Worm (Caenorhabditis elegans) whole organism, mixed stage, embryonic: ENCODE data around the gene nhr-54.

ENCODE experiments used
- M03D4.4 ChIP-seq: sonication (generic microtip); optimal IDR thresholded peaks from 2 replicates; lab custom pipeline; 2017; ENCODE audit warnings: mild to moderate bottlenecking, missing genetic modification characterization, missing compliant biosample characterization
- bed-3 ChIP-seq: fragments of 200-800 bp; sonication (Bioruptor generic); optimal IDR thresholded peaks from 3 replicates; lab custom pipeline; 2018; ENCODE audit warnings: mild to moderate bottlenecking, missing genetic modification characterization, moderate library complexity, missing compliant biosample characterization
- blmp-1 ChIP-seq: fragments of 150-350 bp; optimal IDR thresholded peaks from 2 replicates; lab custom pipeline; 2014; ENCODE audit warnings: missing biosample characterization, missing genetic modification characterization
- ceh-39 ChIP-seq: fragments of 150-350 bp; optimal IDR thresholded peaks from 2 replicates; lab custom pipeline; 2014; ENCODE audit warnings: missing biosample characterization, missing genetic modification characterization
- ceh-43 ChIP-seq: fragments of 200-800 bp; sonication (Bioruptor generic); optimal IDR thresholded peaks from 2 replicates; lab custom pipeline; 2018; ENCODE audit warnings: mild to moderate bottlenecking, missing genetic modification characterization, moderate library complexity, missing compliant biosample characterization
- ceh-83 ChIP-seq: fragments of 200-800 bp; sonication (Bioruptor generic); optimal IDR thresholded peaks from 2 replicates; lab custom pipeline; 2018; ENCODE audit warnings: mild to moderate bottlenecking, missing genetic modification characterization, missing compliant biosample characterization
- ces-1 ChIP-seq: fragments of 150-350 bp; optimal IDR thresholded peaks from 2 replicates; lab custom pipeline; 2014; ENCODE audit warnings: missing biosample characterization, missing genetic modification reagents, missing genetic modification characterization
- drap-1 ChIP-seq: fragments of 200-800 bp; sonication (Bioruptor generic); optimal IDR thresholded peaks from 3 replicates; lab custom pipeline; 2018; ENCODE audit warnings: mild to moderate bottlenecking, missing genetic modification characterization, missing compliant biosample characterization
- ham-2 ChIP-seq: fragments of 200-800 bp; sonication (Bioruptor generic); optimal IDR thresholded peaks from 2 replicates; lab custom pipeline; 2018; ENCODE audit warnings: mild to moderate bottlenecking, missing genetic modification characterization, missing compliant biosample characterization
- hlh-1 ChIP-seq: fragments of 150-350 bp; optimal IDR thresholded peaks from 2 replicates; lab custom pipeline; 2014; ENCODE audit warnings: missing biosample characterization, missing genetic modification reagents, missing genetic modification characterization
- lin-32 ChIP-seq: fragments of 200-800 bp; sonication (Bioruptor generic); optimal IDR thresholded peaks from 2 replicates; lab custom pipeline; 2018; ENCODE audit warnings: mild to moderate bottlenecking, missing genetic modification characterization, missing compliant biosample characterization
- mab-5 ChIP-seq: fragments of 150-350 bp; optimal IDR thresholded peaks from 2 replicates; lab custom pipeline; 2014; ENCODE audit warnings: missing biosample characterization, missing genetic modification characterization
- mep-1 ChIP-seq: fragments of 150-350 bp; optimal IDR thresholded peaks from 2 replicates; lab custom pipeline; 2017; ENCODE audit warnings: missing biosample characterization, missing genetic modification reagents, missing genetic modification characterization, inconsistent platforms
- mls-2 ChIP-seq: sonication (generic microtip); optimal IDR thresholded peaks from 2 replicates; lab custom pipeline; 2016; ENCODE audit warnings: mild to moderate bottlenecking, missing genetic modification characterization, moderate library complexity, missing compliant biosample characterization
- nhr-12 ChIP-seq: fragments of 150-350 bp; optimal IDR thresholded peaks from 2 replicates; lab custom pipeline; 2014; ENCODE audit warnings: missing biosample characterization, missing genetic modification characterization
- nhr-2 ChIP-seq: fragments of 150-350 bp; optimal IDR thresholded peaks from 2 replicates; lab custom pipeline; 2014; ENCODE audit warnings: missing biosample characterization, missing genetic modification characterization
- nhr-237 ChIP-seq: fragments of 150-350 bp; optimal IDR thresholded peaks from 2 replicates; lab custom pipeline; 2014; ENCODE audit warnings: missing biosample characterization, missing genetic modification characterization
- nhr-28 ChIP-seq: fragments of 150-350 bp; optimal IDR thresholded peaks from 2 replicates; lab custom pipeline; 2014; ENCODE audit warnings: missing biosample characterization, missing genetic modification characterization
- pha-4 ChIP-seq: fragments of 150-350 bp; optimal IDR thresholded peaks from 2 replicates; lab custom pipeline; 2018; ENCODE audit warnings: missing biosample characterization, missing genetic modification reagents, missing genetic modification characterization
- sem-2 ChIP-seq: fragments of 200-800 bp; sonication (Bioruptor generic); optimal IDR thresholded peaks from 2 replicates; lab custom pipeline; 2018; ENCODE audit warnings: mild to moderate bottlenecking, missing genetic modification characterization, missing compliant biosample characterization
- snpc-4 ChIP-seq: fragments of 150-350 bp; optimal IDR thresholded peaks from 2 replicates; lab custom pipeline; 2014; ENCODE audit warnings: missing biosample characterization, missing genetic modification characterization
- sptf-1 ChIP-seq: sonication (generic microtip); optimal IDR thresholded peaks from 2 replicates; lab custom pipeline; 2017; ENCODE audit warnings: mild to moderate bottlenecking, missing genetic modification characterization, moderate library complexity, missing compliant biosample characterization
- tbx-8 ChIP-seq: fragments of 200-800 bp; sonication (Bioruptor generic); optimal IDR thresholded peaks from 2 replicates; lab custom pipeline; 2018; ENCODE audit warnings: mild to moderate bottlenecking, missing genetic modification characterization, moderate library complexity, missing compliant biosample characterization
- unc-120 ChIP-seq: sonication (generic microtip); optimal IDR thresholded peaks from 2 replicates; lab custom pipeline; 2017; ENCODE audit warnings: missing genetic modification characterization, missing compliant biosample characterization; ENCODE audit not compliant: poor library complexity, severe bottlenecking
- unc-39 ChIP-seq: fragments of 150-350 bp; optimal IDR thresholded peaks from 2 replicates; lab custom pipeline; 2014; ENCODE audit warnings: missing biosample characterization, missing genetic modification characterization
- unc-62 ChIP-seq: fragments of 150-350 bp; optimal IDR thresholded peaks from 2 replicates; lab custom pipeline; 2014; ENCODE audit warnings: missing biosample characterization, missing genetic modification reagents, missing genetic modification characterization
- zip-8 ChIP-seq: fragments of 150-350 bp; optimal IDR thresholded peaks from 2 replicates; lab custom pipeline; 2014; ENCODE audit warnings: missing biosample characterization, missing genetic modification characterization
- ztf-11 ChIP-seq: fragments of 150-350 bp; optimal IDR thresholded peaks from 2 replicates; lab custom pipeline; 2014; ENCODE audit warnings: missing biosample characterization, missing genetic modification characterization

Gene nhr-54

ce11 chrV:16479275-16479674 lies 26.5 kb downstream of the nhr-54 start, which contains the start of gene T08G3.11:
T08G3.11 (minus strand) TSS chrV:16479375.
- TF ChIP-seq bed-3 (no peak), zip-8 (no peak), nhr-28 (no peak), M03D4.4 (tag; lab: Kevin White, UChicago) (no peak), ceh-83 (GFP tag; lab: Kevin White, UChicago) (no peak)

ce11 chrV:16471995-16472563 lies 33.6 kb downstream of the nhr-54 start, which contains the start of gene srw-35:
srw-35 (plus strand) TSS chrV:16472513.
- TF ChIP-seq mab-5 (tag; lab: Kevin White, UChicago) (no peak), mls-2 (no peak), mep-1 (tag; lab: Kevin White, UChicago) (no peak), tbx-8 (GFP tag; lab: Kevin White, UChicago) (no peak), nhr-2 (tag; lab: Kevin White, UChicago) (no peak), drap-1 (GFP tag; lab: Kevin White, UChicago) (no peak), nhr-12 (no peak), pha-4 (tag; lab: Kevin White, UChicago) (no peak)

- no peak for TF ChIP-seq zip-8
- TF ChIP-seq lin-32 (GFP tag; lab: Kevin White, UChicago): no peak
- TF ChIP-seq unc-62 (GFP tag; lab: Kevin White, UChicago): no peak
- no peak for TF ChIP-seq unc-39 (tag; lab: Kevin White, UChicago)
- no peak for TF ChIP-seq ham-2 (GFP tag; lab: Kevin White, UChicago)
- no peak for TF ChIP-seq tbx-8 (GFP tag; lab: Kevin White, UChicago)
- TF ChIP-seq ceh-39 (tag; lab: Kevin White, UChicago): no peak
- no peak for TF ChIP-seq blmp-1 (tag; lab: Kevin White, UChicago)
- TF ChIP-seq, all 35 proteins: peak for 0
Measured at ce11 chrV:16470916-16471315, 34.8 kb downstream of the nhr-54 start, which contains the start of gene srh-138. srh-138 (minus strand) TSS chrV:16471016.

DNA sequence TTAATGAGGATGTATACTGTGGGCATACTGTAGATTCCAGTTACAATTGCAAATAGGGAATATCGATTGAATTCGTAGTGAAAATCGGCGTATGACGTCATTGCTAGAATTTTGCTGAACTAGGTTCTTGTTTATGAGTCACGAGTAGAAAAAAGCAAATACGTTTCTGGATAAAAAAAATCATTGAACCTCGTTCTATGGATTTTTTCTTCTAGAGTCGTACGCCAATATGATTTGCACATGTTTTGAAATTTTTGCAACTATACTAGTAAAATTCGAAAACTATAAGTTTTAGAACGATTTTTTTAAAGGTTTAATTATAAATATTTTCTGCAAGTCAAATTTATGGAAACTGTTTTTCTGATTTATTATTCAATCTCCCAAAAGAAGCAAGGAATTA lies 37.9 kb downstream of the nhr-54 start, which contains the start of gene sru-44:
Gene sru-44 (minus strand): TSS at position 101 of the 400 bp plus-strand sequence.
- TF ChIP-seq nhr-28 (no peak), sptf-1 (tag; lab: Kevin White, UChicago) (no peak), blmp-1 (tag; lab: Kevin White, UChicago) (no peak), nhr-237 (tag; lab: Kevin White, UChicago) (no peak), drap-1 (GFP tag; lab: Kevin White, UChicago) (no peak), lin-32 (GFP tag; lab: Kevin White, UChicago) (no peak), snpc-4 (tag; lab: Kevin White, UChicago) (no peak), ces-1 (GFP tag; lab: Kevin White, UChicago) (no peak), unc-120 (no peak), ztf-11 (no peak), hlh-1 (tag; lab: Kevin White, UChicago) (no peak), ceh-43 (GFP tag; lab: Kevin White, UChicago) (no peak)
- TF ChIP-seq, all 35 proteins: peak for 0

DNA sequence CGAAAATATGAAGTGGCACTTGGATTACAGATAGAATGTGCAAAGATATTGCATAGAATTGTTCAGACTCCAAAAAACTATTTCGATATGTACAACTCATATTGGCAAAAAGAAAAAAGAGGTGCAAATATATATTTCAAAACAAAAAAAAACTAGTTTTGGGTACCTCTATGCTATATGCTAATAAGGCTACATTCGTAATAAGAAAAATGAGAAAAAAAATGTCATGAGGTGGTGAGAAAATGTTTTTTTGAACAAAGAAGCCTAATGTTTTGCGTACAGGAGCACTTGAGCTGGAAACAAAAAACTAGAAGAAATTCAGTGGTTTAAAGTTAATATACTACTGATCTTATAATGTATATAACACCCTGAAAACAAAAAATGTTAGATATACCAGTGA lies 44.9 kb downstream of the nhr-54 start, which contains the start of gene srh-142:
Gene srh-142 (minus strand): TSS at position 101 of the 400 bp plus-strand sequence.
- no peak for TF ChIP-seq hlh-1 (tag; lab: Kevin White, UChicago)
- TF ChIP-seq drap-1 (GFP tag; lab: Kevin White, UChicago): no peak
- no peak for TF ChIP-seq nhr-2 (tag; lab: Kevin White, UChicago)
- TF ChIP-seq unc-120: no peak
- no peak for TF ChIP-seq sem-2
- TF ChIP-seq M03D4.4 (tag; lab: Kevin White, UChicago): no peak
- no peak for TF ChIP-seq tbx-8 (GFP tag; lab: Kevin White, UChicago)
- TF ChIP-seq ces-1 (GFP tag; lab: Kevin White, UChicago): no peak
- no peak for TF ChIP-seq mab-5 (tag; lab: Kevin White, UChicago)
- TF ChIP-seq, all 35 proteins: peak for 0

- TF ChIP-seq mep-1 (tag; lab: Kevin White, UChicago): no peak
- TF ChIP-seq ceh-43 (GFP tag; lab: Kevin White, UChicago): no peak
- TF ChIP-seq unc-39 (tag; lab: Kevin White, UChicago): no peak
- TF ChIP-seq zip-8: no peak
- TF ChIP-seq nhr-12: no peak
- no peak for TF ChIP-seq mls-2
- TF ChIP-seq ceh-39 (tag; lab: Kevin White, UChicago): no peak
Measured at ce11 chrV:16459377-16459776, 46.4 kb downstream of the nhr-54 start.
